Worm (Caenorhabditis elegans): ENCODE measurements around the gene F55B12.10.

- TF ChIP-seq F13C5.2 (tag; optimal IDR thresholded peaks at IDR 0.05) (no peak), ama-1 (optimal IDR thresholded peaks at IDR 0.05) (no peak)
Observed at ce11 chrV:13880607-13881006, 41.1 kb downstream of the F55B12.10 start, which contains the start of gene T22G5.3.
